Worm (Caenorhabditis elegans) whole organism, early embryonic: Measurements from ENCODE around the gene R04D3.2.

Source experiments
- B0310.2 ChIP-seq: sonication (generic microtip); optimal IDR thresholded peaks from 2 replicates; lab custom pipeline; 2016; ENCODE audit warnings: mild to moderate bottlenecking, missing genetic modification characterization, missing compliant biosample characterization
- F13C5.2 ChIP-seq: sonication (generic microtip); optimal IDR thresholded peaks from 2 replicates; lab custom pipeline; 2017; ENCODE audit warnings: mild to moderate bottlenecking, missing genetic modification characterization, inconsistent platforms, missing compliant biosample characterization
- aly-1 ChIP-seq: sonication (generic microtip); optimal IDR thresholded peaks from 2 replicates; lab custom pipeline; 2016; ENCODE audit warnings: missing genetic modification characterization, missing compliant biosample characterization
- ama-1 ChIP-seq: fragments of 150-350 bp; optimal IDR thresholded peaks from 2 replicates; lab custom pipeline; 2014
- ceh-13 ChIP-seq: fragments of 200-800 bp; sonication (Bioruptor generic); optimal IDR thresholded peaks from 2 replicates; lab custom pipeline; 2018; ENCODE audit warnings: mild to moderate bottlenecking, missing genetic modification characterization, missing compliant biosample characterization
- ceh-36 ChIP-seq: sonication (generic microtip); optimal IDR thresholded peaks from 2 replicates; lab custom pipeline; 2016; ENCODE audit warnings: missing genetic modification characterization, inconsistent platforms, missing compliant biosample characterization
- ets-7 ChIP-seq: sonication (generic microtip); optimal IDR thresholded peaks from 2 replicates; lab custom pipeline; 2016; ENCODE audit warnings: missing genotype, missing genetic modification characterization, missing compliant biosample characterization
- flt-1 ChIP-seq: fragments of 200-800 bp; sonication (Bioruptor generic); IDR thresholded peaks from 2 replicates; pipeline ENCODE4 v1.3.6; 2022; ENCODE audit warnings: missing genetic modification characterization, missing compliant biosample characterization
- hmbx-1 ChIP-seq: sonication (generic microtip); optimal IDR thresholded peaks from 2 replicates; lab custom pipeline; 2016; ENCODE audit warnings: mild to moderate bottlenecking, missing genetic modification characterization, missing compliant biosample characterization
- hmg-4 ChIP-seq: fragments of 200-800 bp; sonication (Bioruptor generic); optimal IDR thresholded peaks from 2 replicates; lab custom pipeline; 2018; ENCODE audit warnings: mild to moderate bottlenecking, missing genetic modification characterization, missing compliant biosample characterization
- hnd-1 ChIP-seq: sonication (generic microtip); optimal IDR thresholded peaks from 2 replicates; lab custom pipeline; 2016; ENCODE audit warnings: missing genetic modification characterization, missing compliant biosample characterization
- pes-1 ChIP-seq: fragments of 200-800 bp; sonication (Bioruptor generic); IDR thresholded peaks from 2 replicates; pipeline ENCODE4 v1.3.6; 2022; ENCODE audit warnings: missing genetic modification reagents, missing genetic modification characterization, missing compliant biosample characterization
- scrt-1 ChIP-seq: fragments of 200-800 bp; sonication (Bioruptor generic); IDR thresholded peaks from 2 replicates; pipeline ENCODE4 v1.3.6; 2022; ENCODE audit warnings: missing genetic modification characterization, missing compliant biosample characterization
- sea-1 ChIP-seq: fragments of 200-800 bp; sonication (Bioruptor generic); conservative IDR thresholded peaks from 2 replicates; pipeline ENCODE4 v1.3.6; 2022; ENCODE audit warnings: missing genetic modification characterization, missing compliant biosample characterization
- tbx-11 ChIP-seq: fragments of 200-800 bp; sonication (Bioruptor generic); IDR thresholded peaks from 2 replicates; pipeline ENCODE4 v1.3.6; 2022; ENCODE audit warnings: missing genetic modification characterization, missing compliant biosample characterization
- tbx-37 ChIP-seq: fragments of 200-800 bp; sonication (Bioruptor generic); conservative IDR thresholded peaks from 2 replicates; pipeline ENCODE4 v1.3.6; 2022; ENCODE audit warnings: missing genetic modification reagents, missing genetic modification characterization, missing compliant biosample characterization
- tra-4 ChIP-seq: sonication (generic microtip); optimal IDR thresholded peaks from 2 replicates; lab custom pipeline; 2017; ENCODE audit warnings: missing genetic modification characterization, missing compliant biosample characterization

The R04D3.2 gene

ce11 chrX:13306869-13307446 is 20.5 kb upstream of the R04D3.2 start:
- TF ChIP-seq aly-1 (tag; lab: Kevin White, UChicago) (peak; percentile 85), hnd-1 (tag; lab: Kevin White, UChicago) (peak; percentile 89), tbx-11 (GFP tag; lab: Robert Waterston, UW) (peak; percentile 97), hmg-4 (GFP tag; lab: Kevin White, UChicago) (no peak), scrt-1 (peak; percentile 95), sea-1 (GFP tag; lab: Robert Waterston, UW) (peak; percentile 93), ama-1 (no peak), ets-7 (tag; lab: Kevin White, UChicago) (peak; percentile 73), hmbx-1 (tag; lab: Kevin White, UChicago) (peak; percentile 86), F13C5.2 (peak; percentile 94), tbx-37 (GFP tag; lab: Robert Waterston, UW) (peak; percentile 95), ceh-36 (tag; lab: Kevin White, UChicago) (peak; percentile 94), pes-1 (peak; percentile 95), flt-1 (GFP tag; lab: Robert Waterston, UW) (peak; percentile 95), B0310.2 (tag; lab: Kevin White, UChicago) (peak; percentile 80), tra-4 (peak; percentile 90), ceh-13 (GFP tag; lab: Kevin White, UChicago) (peak; percentile 92)

ce11 chrX:13305779-13306178 is 19.3 kb upstream of the R04D3.2 start, which contains the start of gene srd-43:
TSS of gene srd-43 (minus strand) at chrX:13305844.
- TF ChIP-seq hmg-4 (GFP tag; lab: Kevin White, UChicago), result no peak
- no peak for TF ChIP-seq B0310.2 (tag; lab: Kevin White, UChicago)
- no peak for TF ChIP-seq F13C5.2
- no peak for TF ChIP-seq hmbx-1 (tag; lab: Kevin White, UChicago)
- no peak for TF ChIP-seq scrt-1
- no peak for TF ChIP-seq tbx-37 (GFP tag; lab: Robert Waterston, UW)
- TF ChIP-seq tbx-11 (GFP tag; lab: Robert Waterston, UW), result no peak
- no peak for TF ChIP-seq pes-1
- TF ChIP-seq aly-1 (tag; lab: Kevin White, UChicago), result no peak
- TF ChIP-seq ets-7 (tag; lab: Kevin White, UChicago), result no peak
- no peak for TF ChIP-seq ceh-13 (GFP tag; lab: Kevin White, UChicago)
- no peak for TF ChIP-seq ama-1
- no peak for TF ChIP-seq flt-1 (GFP tag; lab: Robert Waterston, UW)
- TF ChIP-seq sea-1 (GFP tag; lab: Robert Waterston, UW), result no peak
- no peak for TF ChIP-seq ceh-36 (tag; lab: Kevin White, UChicago)
- no peak for TF ChIP-seq hnd-1 (tag; lab: Kevin White, UChicago)
- no peak for TF ChIP-seq tra-4

- no peak for TF ChIP-seq sea-1 (GFP tag; lab: Robert Waterston, UW)
- no peak for TF ChIP-seq flt-1 (GFP tag; lab: Robert Waterston, UW)
- no peak for TF ChIP-seq F13C5.2
- no peak for TF ChIP-seq ets-7 (tag; lab: Kevin White, UChicago)
- no peak for TF ChIP-seq tbx-11 (GFP tag; lab: Robert Waterston, UW)
- no peak for TF ChIP-seq scrt-1
- TF ChIP-seq ceh-36 (tag; lab: Kevin White, UChicago), result no peak
- TF ChIP-seq aly-1 (tag; lab: Kevin White, UChicago), result no peak
- no peak for TF ChIP-seq tbx-37 (GFP tag; lab: Robert Waterston, UW)
These were observed 16.9 kb upstream of the R04D3.2 start, which contains the start of gene srd-42 for ce11 chrX:13303357-13303756. TSS of gene srd-42 (minus strand) at chrX:13303457.

- no peak for TF ChIP-seq hmg-4 (GFP tag; lab: Kevin White, UChicago)
- no peak for TF ChIP-seq ceh-13 (GFP tag; lab: Kevin White, UChicago)
- no peak for TF ChIP-seq ceh-36 (tag; lab: Kevin White, UChicago)
- no peak for TF ChIP-seq hmbx-1 (tag; lab: Kevin White, UChicago)
- no peak for TF ChIP-seq pes-1
- no peak for TF ChIP-seq ama-1
- TF ChIP-seq tbx-11 (GFP tag; lab: Robert Waterston, UW), result no peak
- no peak for TF ChIP-seq F13C5.2
- TF ChIP-seq sea-1 (GFP tag; lab: Robert Waterston, UW), result no peak
- no peak for TF ChIP-seq scrt-1
- TF ChIP-seq aly-1 (tag; lab: Kevin White, UChicago), result no peak
- TF ChIP-seq tra-4, result no peak
- TF ChIP-seq B0310.2 (tag; lab: Kevin White, UChicago), result no peak
- TF ChIP-seq hnd-1 (tag; lab: Kevin White, UChicago), result no peak
- no peak for TF ChIP-seq ets-7 (tag; lab: Kevin White, UChicago)
- TF ChIP-seq flt-1 (GFP tag; lab: Robert Waterston, UW), result no peak
- TF ChIP-seq tbx-37 (GFP tag; lab: Robert Waterston, UW), result no peak
These were observed 14.1 kb upstream of the R04D3.2 start, which contains the start of gene srd-39 for ce11 chrX:13300503-13300902. TSS of gene srd-39 (minus strand) at chrX:13300603.

- TF ChIP-seq tbx-37 (GFP tag; lab: Robert Waterston, UW), result no peak
- TF ChIP-seq hnd-1 (tag; lab: Kevin White, UChicago), result no peak
- no peak for TF ChIP-seq F13C5.2
- no peak for TF ChIP-seq ceh-36 (tag; lab: Kevin White, UChicago)
- no peak for TF ChIP-seq ets-7 (tag; lab: Kevin White, UChicago)
- TF ChIP-seq sea-1 (GFP tag; lab: Robert Waterston, UW), result no peak
- no peak for TF ChIP-seq flt-1 (GFP tag; lab: Robert Waterston, UW)
- no peak for TF ChIP-seq ceh-13 (GFP tag; lab: Kevin White, UChicago)
- TF ChIP-seq hmbx-1 (tag; lab: Kevin White, UChicago), result no peak
- TF ChIP-seq B0310.2 (tag; lab: Kevin White, UChicago), result no peak
- TF ChIP-seq tra-4, result no peak
- no peak for TF ChIP-seq ama-1
- no peak for TF ChIP-seq tbx-11 (GFP tag; lab: Robert Waterston, UW)
- TF ChIP-seq scrt-1, result no peak
- no peak for TF ChIP-seq aly-1 (tag; lab: Kevin White, UChicago)
- TF ChIP-seq pes-1, result no peak
These were observed 8.2 kb upstream of the R04D3.2 start, which contains the start of gene srd-36 for ce11 chrX:13294669-13295068. TSS of gene srd-36 (minus strand) at chrX:13294769.

ce11 chrX:13293023-13293422 is 6.6 kb upstream of the R04D3.2 start:
- TF ChIP-seq hnd-1 (tag; lab: Kevin White, UChicago) (no peak), ama-1 (no peak), hmbx-1 (tag; lab: Kevin White, UChicago) (no peak), scrt-1 (no peak), F13C5.2 (no peak), aly-1 (tag; lab: Kevin White, UChicago) (no peak), B0310.2 (tag; lab: Kevin White, UChicago) (no peak), flt-1 (GFP tag; lab: Robert Waterston, UW) (no peak), pes-1 (no peak), tra-4 (no peak)
